Worm (Caenorhabditis elegans) whole organism, L2 larva: Measurements from ENCODE around the gene K02A6.2.

Source experiments
- C34F6.9 ChIP-seq: fragments of 150-350 bp; optimal IDR thresholded peaks from 2 replicates; lab custom pipeline; 2014; ENCODE audit warnings: missing biosample characterization, missing genetic modification characterization
- F13H6.1 ChIP-seq: sonication (generic microtip); optimal IDR thresholded peaks from 2 replicates; lab custom pipeline; 2016; ENCODE audit warnings: missing genetic modification characterization, missing compliant biosample characterization
- R02D3.7 ChIP-seq: fragments of 150-350 bp; optimal IDR thresholded peaks from 2 replicates; lab custom pipeline; 2014; ENCODE audit warnings: missing biosample characterization, missing genetic modification characterization
- Y55F3AM.14 ChIP-seq: fragments of 200-800 bp; sonication (Bioruptor generic); optimal IDR thresholded peaks from 2 replicates; lab custom pipeline; 2018; ENCODE audit warnings: mild to moderate bottlenecking, missing genetic modification characterization, missing compliant biosample characterization
- ZK546.5 ChIP-seq: sonication (generic microtip); optimal IDR thresholded peaks from 2 replicates; lab custom pipeline; 2017; ENCODE audit warnings: missing biosample characterization, missing genetic modification characterization
- alr-1 ChIP-seq: fragments of 150-350 bp; optimal IDR thresholded peaks from 2 replicates; lab custom pipeline; 2014; ENCODE audit warnings: missing biosample characterization, missing genetic modification characterization
- aly-2 ChIP-seq: fragments of 150-350 bp; optimal IDR thresholded peaks from 2 replicates; lab custom pipeline; 2014; ENCODE audit warnings: missing biosample characterization, missing genetic modification characterization
- ama-1 ChIP-seq: fragments of 150-350 bp; optimal IDR thresholded peaks from 2 replicates; lab custom pipeline; 2018; ENCODE audit warnings: inconsistent platforms
- blmp-1 ChIP-seq: sonication (generic microtip); optimal IDR thresholded peaks from 2 replicates; lab custom pipeline; 2017; ENCODE audit warnings: missing genetic modification characterization, mild to moderate bottlenecking, missing compliant biosample characterization, antibody characterized with exemption, moderate library complexity; ENCODE audit not compliant: insufficient read depth
- ceh-16 ChIP-seq: fragments of 150-350 bp; optimal IDR thresholded peaks from 2 replicates; lab custom pipeline; 2014; ENCODE audit warnings: missing biosample characterization, missing genetic modification characterization
- ceh-82 ChIP-seq: fragments of 150-350 bp; optimal IDR thresholded peaks from 2 replicates; lab custom pipeline; 2014; ENCODE audit warnings: missing biosample characterization, missing genetic modification characterization
- crh-2 ChIP-seq: sonication (generic microtip); optimal IDR thresholded peaks from 2 replicates; lab custom pipeline; 2017; ENCODE audit warnings: missing biosample characterization, missing genetic modification characterization
- dmd-4 ChIP-seq: sonication (generic microtip); optimal IDR thresholded peaks from 2 replicates; lab custom pipeline; 2017; ENCODE audit warnings: missing biosample characterization, missing genetic modification characterization
- egl-27 ChIP-seq: sonication (generic microtip); optimal IDR thresholded peaks from 3 replicates; lab custom pipeline; 2017; ENCODE audit warnings: missing biosample characterization, missing genetic modification reagents, missing genetic modification characterization
- elt-1 ChIP-seq: fragments of 150-350 bp; optimal IDR thresholded peaks from 2 replicates; lab custom pipeline; 2014; ENCODE audit warnings: missing biosample characterization, missing genetic modification characterization
- elt-3 ChIP-seq: sonication (generic microtip); optimal IDR thresholded peaks from 2 replicates; lab custom pipeline; 2017; ENCODE audit warnings: missing biosample characterization, missing genetic modification characterization
- fos-1 ChIP-seq: fragments of 150-350 bp; optimal IDR thresholded peaks from 2 replicates; lab custom pipeline; 2014; ENCODE audit warnings: missing biosample characterization, missing genetic modification characterization
- gmeb-1 ChIP-seq: fragments of 150-350 bp; optimal IDR thresholded peaks from 2 replicates; lab custom pipeline; 2014; ENCODE audit warnings: missing biosample characterization, missing genetic modification characterization
- lin-11 ChIP-seq: fragments of 150-350 bp; sonication (generic microtip); optimal IDR thresholded peaks from 2 replicates; lab custom pipeline; 2014; ENCODE audit warnings: missing biosample characterization, missing genetic modification characterization, inconsistent platforms, mixed read lengths
- lin-13 ChIP-seq: fragments of 150-350 bp; optimal IDR thresholded peaks from 2 replicates; lab custom pipeline; 2014; ENCODE audit warnings: missing biosample characterization, missing genetic modification reagents, missing genetic modification characterization
- lin-39 ChIP-seq: fragments of 150-350 bp; optimal IDR thresholded peaks from 2 replicates; lab custom pipeline; 2014; ENCODE audit warnings: missing biosample characterization, missing genetic modification reagents, missing genetic modification characterization
- lsy-2 ChIP-seq, 2 experiments: fragments of 150-350 bp in 1 of 2; sonication (generic microtip) in 1 of 2; optimal IDR thresholded peaks; 2 replicates each; lab custom pipeline; 2014 to 2017; ENCODE audit warnings: missing biosample characterization in 2 of 2, missing genetic modification characterization in 2 of 2
- mab-5 ChIP-seq: fragments of 150-350 bp; optimal IDR thresholded peaks from 2 replicates; lab custom pipeline; 2014; ENCODE audit warnings: missing biosample characterization, missing genetic modification characterization
- mbf-1 ChIP-seq: sonication (generic microtip); optimal IDR thresholded peaks from 2 replicates; lab custom pipeline; 2017; ENCODE audit warnings: missing biosample characterization, missing genetic modification characterization
- mdl-1 ChIP-seq, 2 experiments: fragments of 150-350 bp in 1 of 2; sonication (generic microtip) in 1 of 2; optimal IDR thresholded peaks; 2 replicates each; lab custom pipeline; 2017; ENCODE audit warnings: missing biosample characterization in 2 of 2, missing genetic modification characterization in 2 of 2
- nhr-10 ChIP-seq: sonication (generic microtip); optimal IDR thresholded peaks from 2 replicates; lab custom pipeline; 2017; ENCODE audit warnings: missing biosample characterization, missing genetic modification characterization
- nhr-11 ChIP-seq: fragments of 150-350 bp; optimal IDR thresholded peaks from 2 replicates; lab custom pipeline; 2014; ENCODE audit warnings: missing biosample characterization, missing genetic modification characterization
- nhr-12 ChIP-seq: fragments of 150-350 bp; optimal IDR thresholded peaks from 2 replicates; lab custom pipeline; 2014; ENCODE audit warnings: missing biosample characterization, missing genetic modification characterization
- nhr-129 ChIP-seq: fragments of 150-350 bp; optimal IDR thresholded peaks from 2 replicates; lab custom pipeline; 2014; ENCODE audit warnings: missing biosample characterization, missing genetic modification characterization
- nhr-21 ChIP-seq: fragments of 150-350 bp; optimal IDR thresholded peaks from 2 replicates; lab custom pipeline; 2014; ENCODE audit warnings: missing biosample characterization, missing genetic modification characterization
- nhr-23 ChIP-seq: fragments of 150-350 bp; optimal IDR thresholded peaks from 2 replicates; lab custom pipeline; 2014; ENCODE audit warnings: missing biosample characterization, missing genetic modification reagents, missing genetic modification characterization
- nhr-237 ChIP-seq: fragments of 150-350 bp; optimal IDR thresholded peaks from 2 replicates; lab custom pipeline; 2014; ENCODE audit warnings: missing biosample characterization, missing genetic modification characterization
- nhr-25 ChIP-seq: fragments of 150-350 bp; sonication (generic microtip); optimal IDR thresholded peaks from 3 replicates; lab custom pipeline; 2014; ENCODE audit warnings: missing biosample characterization, missing genetic modification characterization
- nhr-6 ChIP-seq: fragments of 150-350 bp; optimal IDR thresholded peaks from 2 replicates; lab custom pipeline; 2014; ENCODE audit warnings: missing biosample characterization, missing genetic modification characterization
- nhr-77 ChIP-seq: fragments of 150-350 bp; optimal IDR thresholded peaks from 2 replicates; lab custom pipeline; 2014; ENCODE audit warnings: missing biosample characterization, missing genetic modification characterization
- peb-1 ChIP-seq: fragments of 150-350 bp; optimal IDR thresholded peaks from 2 replicates; lab custom pipeline; 2014; ENCODE audit warnings: missing biosample characterization, missing genetic modification characterization
- sem-4 ChIP-seq: fragments of 150-350 bp; optimal IDR thresholded peaks from 2 replicates; lab custom pipeline; 2014; ENCODE audit warnings: missing biosample characterization, missing genetic modification reagents, missing genetic modification characterization
- skn-1 ChIP-seq: sonication (generic microtip); optimal IDR thresholded peaks from 2 replicates; lab custom pipeline; 2017; ENCODE audit warnings: missing biosample characterization, missing genetic modification characterization
- sma-3 ChIP-seq: sonication (generic microtip); optimal IDR thresholded peaks from 2 replicates; lab custom pipeline; 2016; ENCODE audit warnings: missing genetic modification reagents, missing genetic modification characterization, missing compliant biosample characterization
- sma-9 ChIP-seq, 2 experiments: fragments of 150-350 bp in 1 of 2; sonication (generic microtip) in 1 of 2; optimal IDR thresholded peaks; 2 replicates each; lab custom pipeline; 2014 to 2016; ENCODE audit warnings: missing genetic modification characterization in 2 of 2, mild to moderate bottlenecking in 1 of 2, missing biosample characterization in 1 of 2, missing compliant biosample characterization in 1 of 2, missing genetic modification reagents in 1 of 2, moderate library complexity in 1 of 2
- snpc-4 ChIP-seq: fragments of 150-350 bp; optimal IDR thresholded peaks from 2 replicates; lab custom pipeline; 2014; ENCODE audit warnings: missing biosample characterization, missing genetic modification characterization
- unc-39 ChIP-seq: fragments of 150-350 bp; optimal IDR thresholded peaks from 2 replicates; lab custom pipeline; 2014; ENCODE audit warnings: missing biosample characterization, missing genetic modification characterization
- unc-55 ChIP-seq: fragments of 150-350 bp; sonication (generic microtip); optimal IDR thresholded peaks from 3 replicates; lab custom pipeline; 2014; ENCODE audit warnings: missing biosample characterization, missing genetic modification reagents, missing genetic modification characterization
- unc-62 ChIP-seq: fragments of 150-350 bp; optimal IDR thresholded peaks from 2 replicates; lab custom pipeline; 2014; ENCODE audit warnings: missing biosample characterization, missing genetic modification reagents, missing genetic modification characterization
- zag-1 ChIP-seq: fragments of 150-350 bp; optimal IDR thresholded peaks from 2 replicates; lab custom pipeline; 2014; ENCODE audit warnings: missing biosample characterization, missing genetic modification characterization
- ztf-1 ChIP-seq: fragments of 200-800 bp; sonication (Bioruptor generic); conservative IDR thresholded peaks from 2 replicates; pipeline ENCODE4 v1.3.6; 2022; ENCODE audit warnings: missing genetic modification characterization, missing compliant biosample characterization
- ztf-11 ChIP-seq: sonication (generic microtip); optimal IDR thresholded peaks from 2 replicates; lab custom pipeline; 2017; ENCODE audit warnings: missing biosample characterization, missing genetic modification characterization
- ztf-4 ChIP-seq: fragments of 150-350 bp; optimal IDR thresholded peaks from 2 replicates; lab custom pipeline; 2014; ENCODE audit warnings: missing biosample characterization, missing genetic modification characterization

Gene K02A6.2

DNA sequence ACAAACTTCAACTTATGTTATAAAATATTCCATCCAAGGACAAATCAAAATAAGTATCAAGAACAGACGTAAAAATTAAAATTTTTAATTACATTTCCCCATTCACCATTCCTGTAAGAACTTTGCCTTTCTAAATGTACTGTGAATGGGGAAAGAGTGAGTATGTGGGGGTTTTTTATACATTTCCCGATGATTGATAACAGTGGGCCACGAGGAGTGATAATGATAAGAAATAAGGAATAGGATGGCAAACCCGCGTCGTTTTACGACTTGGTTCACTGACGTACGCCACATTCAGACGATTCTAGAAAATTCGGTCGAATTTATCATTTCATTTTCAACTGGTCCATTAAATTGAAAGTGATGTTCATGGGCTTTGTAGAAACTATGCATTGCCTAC, 13.8 kb downstream of the K02A6.2 start, which contains the start of gene cdd-1:
TSS of gene cdd-1 (minus strand) at position 151 of the 400 bp plus-strand sequence.
- peak; percentile 4 for TF ChIP-seq nhr-129 (tag; lab: Kevin White, UChicago)
- TF ChIP-seq nhr-23, result no peak
- no peak for TF ChIP-seq nhr-21 (tag; lab: Kevin White, UChicago)
- TF ChIP-seq ztf-1 (GFP tag; lab: Robert Waterston, UW), result no peak
- TF ChIP-seq unc-55 (GFP tag; lab: Kevin White, UChicago), result no peak
- TF ChIP-seq nhr-6, result no peak
- no peak for TF ChIP-seq C34F6.9 (tag; lab: Kevin White, UChicago)
- no peak for TF ChIP-seq nhr-11 (tag; lab: Kevin White, UChicago)
- TF ChIP-seq nhr-12 (tag; lab: Kevin White, UChicago), result no peak
- TF ChIP-seq ztf-11 (tag; lab: Kevin White, UChicago), result no peak
- TF ChIP-seq egl-27, result no peak
- TF ChIP-seq nhr-237 (tag; lab: Kevin White, UChicago), result no peak
- peak; percentile 66 for TF ChIP-seq sma-9 (GFP tag; optimal IDR thresholded peaks at IDR 0.05; lab: Kevin White, UChicago)
- no peak for TF ChIP-seq sma-9 (tag; optimal IDR thresholded peaks at IDR 0.05; lab: Kevin White, UChicago)
- TF ChIP-seq snpc-4, result no peak
- TF ChIP-seq unc-39 (tag; lab: Kevin White, UChicago), result no peak
- no peak for TF ChIP-seq skn-1 (tag; lab: Kevin White, UChicago)
- no peak for TF ChIP-seq aly-2 (tag; lab: Kevin White, UChicago)
- TF ChIP-seq ceh-82, result no peak
- no peak for TF ChIP-seq nhr-25 (tag; lab: Kevin White, UChicago)
- no peak for TF ChIP-seq ztf-4 (tag; lab: Kevin White, UChicago)
- TF ChIP-seq elt-1 (tag; lab: Kevin White, UChicago), result no peak
- TF ChIP-seq crh-2 (tag; lab: Kevin White, UChicago), result peak; percentile 79
- TF ChIP-seq lin-11 (tag; lab: Kevin White, UChicago), result no peak
- no peak for TF ChIP-seq alr-1 (tag; lab: Kevin White, UChicago)
- TF ChIP-seq mbf-1 (tag; lab: Kevin White, UChicago), result no peak
- TF ChIP-seq lsy-2 (tag; optimal IDR thresholded peaks at IDR 0.05; lab: Kevin White, UChicago), result peak in 1 of 2 experiments; percentile 14
- TF ChIP-seq blmp-1, result peak; percentile 2
- TF ChIP-seq R02D3.7 (tag; lab: Kevin White, UChicago), result no peak
- TF ChIP-seq ceh-16 (tag; lab: Kevin White, UChicago), result no peak
- no peak for TF ChIP-seq sem-4
- peak; percentile 60 for TF ChIP-seq fos-1 (tag; lab: Kevin White, UChicago)
- TF ChIP-seq dmd-4, result no peak
- no peak for TF ChIP-seq nhr-77 (tag; lab: Kevin White, UChicago)
- no peak for TF ChIP-seq unc-62
- TF ChIP-seq sma-3 (GFP tag; lab: Kevin White, UChicago), result peak; percentile 44
- no peak for TF ChIP-seq mab-5
- TF ChIP-seq F13H6.1, result peak; percentile 43
- peak; percentile 19 for TF ChIP-seq ama-1 (lab: Kevin White, UChicago)
- TF ChIP-seq gmeb-1 (tag; lab: Kevin White, UChicago), result peak; percentile 43
- no peak for TF ChIP-seq Y55F3AM.14 (GFP tag; lab: Kevin White, UChicago)
- no peak for TF ChIP-seq peb-1
- TF ChIP-seq elt-3, result no peak
- no peak for TF ChIP-seq zag-1 (tag; lab: Kevin White, UChicago)
- no peak for TF ChIP-seq lin-13 (GFP tag; lab: Kevin White, UChicago)
- TF ChIP-seq lin-39 (tag; lab: Kevin White, UChicago), result no peak
- TF ChIP-seq mdl-1 (tag; optimal IDR thresholded peaks at IDR 0.05; lab: Kevin White, UChicago), result no peak
- TF ChIP-seq ZK546.5, result no peak
- TF ChIP-seq nhr-10, result no peak
